Worm (Caenorhabditis elegans) whole organism, dauer: ENCODE measurements around the gene R148.3.

ENCODE experiments used
- unc-62 ChIP-seq: sonication (generic microtip); optimal IDR thresholded peaks from 2 replicates; lab custom pipeline; 2017; ENCODE audit warnings: missing biosample characterization, missing genetic modification reagents, missing genetic modification characterization

Gene R148.3

DNA sequence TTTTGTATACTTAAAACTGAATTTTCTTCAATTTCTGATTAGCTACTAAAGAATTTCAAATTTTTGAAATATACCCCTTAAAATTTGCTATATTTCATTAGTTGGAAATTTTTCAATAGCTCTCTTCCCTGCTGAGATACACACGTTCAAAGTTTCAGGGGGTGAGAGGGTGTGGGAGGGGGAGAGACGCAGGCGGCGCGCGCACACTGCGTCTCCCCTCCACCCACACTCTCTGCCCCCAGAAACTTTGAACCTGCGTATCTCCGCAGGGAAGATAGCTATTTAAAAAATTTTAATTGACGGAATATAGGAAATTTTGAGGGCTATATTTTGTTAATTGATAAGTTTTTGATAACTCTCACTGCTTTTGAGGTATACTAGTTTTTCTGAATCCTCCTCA, 47.6 kb downstream of the R148.3 start:
- TF ChIP-seq unc-62 (GFP tag; lab: Kevin White, UChicago), result no peak

DNA sequence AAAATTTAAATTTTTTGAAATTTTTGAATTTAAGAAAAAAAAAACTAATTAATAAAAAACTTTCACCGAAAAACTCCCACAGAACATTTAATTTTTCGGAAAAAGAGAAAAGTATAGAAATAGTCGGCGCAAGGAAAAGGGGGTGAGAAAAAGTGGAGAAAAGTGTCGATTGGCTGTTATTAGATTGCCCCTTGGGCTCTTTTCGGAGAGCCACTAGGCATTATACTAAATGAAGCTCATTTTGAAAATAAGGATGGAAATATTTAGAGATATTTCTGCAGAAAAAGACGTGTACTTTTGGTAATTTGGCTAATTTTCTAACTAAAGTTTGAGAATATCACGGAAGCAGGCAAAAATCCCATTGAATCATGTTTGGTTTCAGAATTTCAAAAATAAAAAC, 49.0 kb downstream of the R148.3 start:
- TF ChIP-seq unc-62 (GFP tag; lab: Kevin White, UChicago), result no peak

- no peak for TF ChIP-seq unc-62 (GFP tag; lab: Kevin White, UChicago)
These were observed 57.6 kb downstream of the R148.3 start, which contains the start of gene Y53G8AL.1 for ce11 chrIII:3232650-3233152. TSS of gene Y53G8AL.1 (plus strand) at chrIII:3233102.
